Worm (Caenorhabditis elegans): Measurements from ENCODE around the gene try-14.
A peak's percentile ranks its signal among the peaks of the same experiment; 100 is the strongest.

try-14 gene

DNA sequence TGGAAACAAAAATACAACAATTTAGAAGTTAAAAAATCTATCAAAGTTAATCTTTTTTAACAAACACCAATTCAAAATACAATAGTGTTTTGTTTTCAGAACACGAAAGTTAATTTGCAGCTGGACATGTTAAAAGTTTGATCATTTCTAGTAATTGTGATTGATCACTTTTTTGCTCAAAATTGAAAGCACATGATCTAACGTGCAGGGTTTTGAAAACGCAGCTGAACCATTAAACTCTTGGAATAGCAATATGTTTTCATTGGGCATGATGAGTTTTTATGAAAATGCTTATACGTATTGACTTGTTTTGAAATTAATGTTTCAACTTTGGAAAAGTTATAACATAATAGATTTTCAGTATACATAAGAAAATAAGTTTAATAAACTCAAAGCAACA, 48.1 kb downstream of the try-14 start:
- TF ChIP-seq dsc-1 (tag; optimal IDR thresholded peaks at IDR 0.05) (peak; percentile 90), nhr-71 (tag; optimal IDR thresholded peaks at IDR 0.05) (peak; percentile 47), fkh-8 (tag; optimal IDR thresholded peaks at IDR 0.05) (peak; percentile 36), lir-3 (tag; optimal IDR thresholded peaks at IDR 0.05; ENCODE audit: poor library complexity) (no peak), hlh-4 (tag; optimal IDR thresholded peaks at IDR 0.05) (peak; percentile 96), fkh-4 (tag; optimal IDR thresholded peaks at IDR 0.05; ENCODE audit: borderline replicate concordance) (peak; percentile 76), snu-23 (GFP tag; optimal IDR thresholded peaks at IDR 0.05) (no peak), pqm-1 (tag; optimal IDR thresholded peaks at IDR 0.05) (no peak)

DNA sequence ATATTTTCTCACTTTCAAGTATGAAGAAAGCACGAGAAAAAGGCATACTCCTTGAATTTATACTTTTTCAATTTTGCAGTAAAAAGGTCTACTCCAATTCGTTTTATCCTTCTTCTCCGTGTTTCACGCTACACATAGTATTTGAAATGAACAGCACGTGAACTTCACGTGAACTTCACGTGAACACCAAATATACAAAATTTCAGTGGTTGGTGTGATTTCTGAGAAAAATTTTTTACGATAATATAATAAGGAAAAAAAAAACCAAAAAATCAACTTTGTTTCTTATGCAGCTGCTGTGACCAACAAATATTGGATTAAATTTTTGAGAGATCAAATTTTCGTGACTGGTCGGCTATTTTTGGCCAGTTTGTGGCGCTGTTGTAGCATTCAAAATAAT, 48.9 kb downstream of the try-14 start:
- TF ChIP-seq efl-3 (GFP tag; optimal IDR thresholded peaks at IDR 0.05) (no peak), Y116A8C.19 (tag; optimal IDR thresholded peaks at IDR 0.05; ENCODE audit: borderline replicate concordance) (no peak), unc-30 (tag; optimal IDR thresholded peaks at IDR 0.05) (no peak), snu-23 (GFP tag; optimal IDR thresholded peaks at IDR 0.05) (no peak), nhr-47 (tag; optimal IDR thresholded peaks at IDR 0.05) (peak; percentile 61), snpc-4 (tag; optimal IDR thresholded peaks at IDR 0.05) (no peak), alr-1 (tag; optimal IDR thresholded peaks at IDR 0.05; ENCODE audit: borderline replicate concordance) (no peak), lsy-2 (tag; optimal IDR thresholded peaks at IDR 0.05) (peak in 1 of 2 experiments; percentile 7), ztf-4 (tag; optimal IDR thresholded peaks at IDR 0.05) (no peak), xbp-1 (tag; optimal IDR thresholded peaks at IDR 0.05) (no peak), lin-14 (GFP tag; optimal IDR thresholded peaks at IDR 0.05) (peak; percentile 11), mdl-1 (tag; optimal IDR thresholded peaks at IDR 0.05) (no peak), nhr-20 (tag; optimal IDR thresholded peaks at IDR 0.05) (peak; percentile 27), nhr-71 (tag; optimal IDR thresholded peaks at IDR 0.05) (peak; percentile 54), fkh-8 (tag; optimal IDR thresholded peaks at IDR 0.05) (peak; percentile 58), F16B12.6 (tag; optimal IDR thresholded peaks at IDR 0.05) (no peak), nhr-19 (GFP tag; conservative IDR thresholded peaks at IDR 0.05) (no peak), blmp-1 (tag; optimal IDR thresholded peaks at IDR 0.05) (no peak)

ce11 chrX:7445734-7446133, 49.7 kb downstream of the try-14 start:
- TF ChIP-seq nhr-20 (tag; optimal IDR thresholded peaks at IDR 0.05) (no peak), ceh-90 (tag; optimal IDR thresholded peaks at IDR 0.05) (no peak), elt-2 (tag; optimal IDR thresholded peaks at IDR 0.05) (peak; percentile 51)
